Fruit fly (Drosophila melanogaster) whole organism, prepupa: ENCODE data around the gene Elba2.

Source experiments
- CG10669 ChIP-seq: fragments of 200-800 bp; sonication (Bioruptor generic); optimal IDR thresholded peaks from 3 replicates; lab custom pipeline; 2018; ENCODE audit warnings: missing biosample characterization, mild to moderate bottlenecking, missing genetic modification characterization, moderate library complexity
- CG11294 ChIP-seq: fragments of 200-800 bp; sonication (Bioruptor generic); IDR thresholded peaks from 2 replicates; pipeline ENCODE4 v1.3.6; 2022; ENCODE audit warnings: missing biosample characterization, missing genetic modification characterization
- CG15336 ChIP-seq: fragments of 200-800 bp; sonication (Bioruptor generic); IDR thresholded peaks from 2 replicates; pipeline ENCODE4 v1.3.6; 2022; ENCODE audit warnings: missing biosample characterization, missing genetic modification characterization
- CG1621 ChIP-seq: fragments of 200-800 bp; sonication (Bioruptor generic); optimal IDR thresholded peaks from 3 replicates; lab custom pipeline; 2018; ENCODE audit warnings: missing biosample characterization, mild to moderate bottlenecking, missing genetic modification characterization
- CG16779 ChIP-seq: fragments of 200-800 bp; sonication (Bioruptor generic); optimal IDR thresholded peaks from 3 replicates; lab custom pipeline; 2017; ENCODE audit warnings: missing biosample characterization, mild to moderate bottlenecking, missing genetic modification characterization
- CG3032 ChIP-seq: fragments of 200-800 bp; optimal IDR thresholded peaks from 2 replicates; lab custom pipeline; 2019; ENCODE audit warnings: missing biosample characterization, mild to moderate bottlenecking, missing genetic modification characterization, moderate library complexity
- CG31627 ChIP-seq: fragments of 200-800 bp; sonication (Bioruptor generic); optimal IDR thresholded peaks from 3 replicates; lab custom pipeline; 2016; ENCODE audit warnings: missing biosample characterization, missing genetic modification characterization
- CG34406 ChIP-seq: fragments of 200-800 bp; sonication (Bioruptor generic); optimal IDR thresholded peaks from 3 replicates; lab custom pipeline; 2016; ENCODE audit warnings: missing biosample characterization, missing genetic modification characterization
- CG4318 ChIP-seq: fragments of 200-800 bp; sonication (Bioruptor generic); optimal IDR thresholded peaks from 3 replicates; lab custom pipeline; 2017; ENCODE audit warnings: missing biosample characterization, mild to moderate bottlenecking, missing genetic modification characterization
- CG6163 ChIP-seq: fragments of 200-800 bp; sonication (Bioruptor generic); IDR thresholded peaks from 3 replicates; pipeline ENCODE4 v1.3.6; 2022; ENCODE audit warnings: missing biosample characterization, missing genetic modification characterization
- CG6792 ChIP-seq: fragments of 200-800 bp; sonication (Bioruptor generic); optimal IDR thresholded peaks from 3 replicates; lab custom pipeline; 2016; ENCODE audit warnings: missing biosample characterization, missing genetic modification characterization
- CG6808 ChIP-seq: fragments of 200-800 bp; sonication (Bioruptor generic); optimal IDR thresholded peaks from 3 replicates; lab custom pipeline; 2017; ENCODE audit warnings: missing biosample characterization, missing genetic modification characterization, mild to moderate bottlenecking, moderate library complexity, missing genetic modification reagents
- CG6854 ChIP-seq: fragments of 200-800 bp; sonication (Bioruptor generic); optimal IDR thresholded peaks from 2 replicates; lab custom pipeline; 2017; ENCODE audit warnings: missing biosample characterization, mild to moderate bottlenecking, missing genetic modification characterization
- CG8119 ChIP-seq: fragments of 200-800 bp; sonication (Bioruptor generic); IDR thresholded peaks from 3 replicates; pipeline ENCODE4 v1.3.6; 2022; ENCODE audit warnings: missing biosample characterization, missing genetic modification characterization
- CG8319 ChIP-seq: fragments of 200-800 bp; sonication (Bioruptor generic); optimal IDR thresholded peaks from 3 replicates; lab custom pipeline; 2016; ENCODE audit warnings: missing biosample characterization, missing genetic modification characterization
- CG9139 ChIP-seq: fragments of 200-800 bp; sonication (Bioruptor generic); optimal IDR thresholded peaks from 3 replicates; lab custom pipeline; 2017; ENCODE audit warnings: missing biosample characterization, mild to moderate bottlenecking, missing genetic modification characterization
- Eip78C ChIP-seq: fragments of 200-800 bp; sonication (Bioruptor generic); peaks from one replicate; lab custom pipeline; 2016; ENCODE audit warnings: missing biosample characterization, missing genetic modification characterization
- Eip93F ChIP-seq: fragments of 200-800 bp; sonication (Bioruptor generic); optimal IDR thresholded peaks from 2 replicates; lab custom pipeline; 2016; ENCODE audit warnings: missing biosample characterization, mild to moderate bottlenecking, missing genetic modification characterization
- Ets21C ChIP-seq: fragments of 200-800 bp; sonication (Bioruptor generic); optimal IDR thresholded peaks from 3 replicates; lab custom pipeline; 2016; ENCODE audit warnings: missing biosample characterization, missing genetic modification characterization
- Ets96B ChIP-seq: fragments of 200-800 bp; optimal IDR thresholded peaks from 2 replicates; lab custom pipeline; 2019; ENCODE audit warnings: missing biosample characterization, mild to moderate bottlenecking, missing genetic modification characterization, moderate library complexity
- Gug ChIP-seq: fragments of 200-800 bp; sonication (Bioruptor generic); IDR thresholded peaks from 2 replicates; pipeline ENCODE4 v1.3.6; 2022; ENCODE audit warnings: missing biosample characterization, missing genetic modification characterization
- Hr39 ChIP-seq: fragments of 200-800 bp; sonication (Bioruptor generic); optimal IDR thresholded peaks from 2 replicates; lab custom pipeline; 2016; ENCODE audit warnings: missing biosample characterization, missing genetic modification characterization
- Hr4 ChIP-seq: fragments of 200-800 bp; sonication (Bioruptor generic); optimal IDR thresholded peaks from 3 replicates; lab custom pipeline; 2016; ENCODE audit warnings: missing biosample characterization, missing genetic modification characterization
- Lpt ChIP-seq: fragments of 200-800 bp; sonication (Bioruptor generic); optimal IDR thresholded peaks from 3 replicates; lab custom pipeline; 2016; ENCODE audit warnings: missing biosample characterization, missing genetic modification characterization
- Smox ChIP-seq: fragments of 200-800 bp; sonication (Bioruptor generic); optimal IDR thresholded peaks from 3 replicates; lab custom pipeline; 2016; ENCODE audit warnings: missing biosample characterization, missing genetic modification characterization
- Sox14 ChIP-seq: fragments of 200-800 bp; sonication (Bioruptor generic); optimal IDR thresholded peaks from 3 replicates; lab custom pipeline; 2016; ENCODE audit warnings: missing biosample characterization, missing genetic modification characterization
- achi ChIP-seq: fragments of 200-800 bp; sonication (Bioruptor generic); optimal IDR thresholded peaks from 3 replicates; lab custom pipeline; 2016; ENCODE audit warnings: missing biosample characterization, missing genetic modification characterization
- acj6 ChIP-seq: fragments of 200-800 bp; sonication (Bioruptor generic); optimal IDR thresholded peaks from 3 replicates; lab custom pipeline; 2016; ENCODE audit warnings: missing biosample characterization, missing genetic modification characterization
- dsx ChIP-seq: fragments of 200-800 bp; optimal IDR thresholded peaks from 3 replicates; lab custom pipeline; 2019; ENCODE audit warnings: missing biosample characterization, mild to moderate bottlenecking, missing genetic modification characterization, moderate library complexity; ENCODE audit not compliant: poor library complexity, severe bottlenecking
- eg ChIP-seq: fragments of 200-800 bp; sonication (Bioruptor generic); IDR thresholded peaks from 3 replicates; pipeline ENCODE4 v1.3.6; 2022; ENCODE audit warnings: missing biosample characterization, missing genetic modification characterization
- esn ChIP-seq: fragments of 200-800 bp; sonication (Bioruptor generic); optimal IDR thresholded peaks from 2 replicates; lab custom pipeline; 2016; ENCODE audit warnings: missing biosample characterization, mild to moderate bottlenecking, missing genetic modification characterization, moderate library complexity
- fd59A ChIP-seq: fragments of 200-800 bp; sonication (Bioruptor generic); optimal IDR thresholded peaks from 2 replicates; lab custom pipeline; 2017; ENCODE audit warnings: missing biosample characterization, mild to moderate bottlenecking, missing genetic modification characterization, missing genetic modification reagents
- lz ChIP-seq: fragments of 200-800 bp; sonication (Bioruptor generic); optimal IDR thresholded peaks from 3 replicates; lab custom pipeline; 2016; ENCODE audit warnings: missing biosample characterization, missing genetic modification characterization
- salr ChIP-seq, 2 experiments: fragments of 200-800 bp; sonication (Bioruptor generic); optimal IDR thresholded peaks; 3 replicates each; lab custom pipeline; 2016 to 2018; ENCODE audit warnings: missing biosample characterization in 2 of 2, missing genetic modification characterization in 2 of 2, mild to moderate bottlenecking in 1 of 2
- spab ChIP-seq: fragments of 200-800 bp; sonication (Bioruptor generic); optimal IDR thresholded peaks from 2 replicates; lab custom pipeline; 2017; ENCODE audit warnings: missing biosample characterization, mild to moderate bottlenecking, missing genetic modification characterization, missing genetic modification reagents
- svp ChIP-seq: fragments of 200-800 bp; sonication (Bioruptor generic); peaks from one replicate; lab custom pipeline; 2016; ENCODE audit warnings: missing biosample characterization, missing genetic modification characterization
- vri ChIP-seq: fragments of 200-800 bp; sonication (Bioruptor generic); optimal IDR thresholded peaks from 3 replicates; lab custom pipeline; 2016; ENCODE audit warnings: missing biosample characterization, mild to moderate bottlenecking, missing genetic modification characterization

The Elba2 gene

dm6 chr2L:2572937-2573336, 4.5 kb upstream of the Elba2 start, which contains the start of gene Cyp309a2:
Gene Cyp309a2 (minus strand): TSS chr2L:2573037.
- TF ChIP-seq Eip78C (GFP tag; lab: Kevin White, UChicago): peak; percentile 31
- no peak for TF ChIP-seq salr (GFP tag; optimal IDR thresholded peaks at IDR 0.05; lab: Kevin White, UChicago)

DNA sequence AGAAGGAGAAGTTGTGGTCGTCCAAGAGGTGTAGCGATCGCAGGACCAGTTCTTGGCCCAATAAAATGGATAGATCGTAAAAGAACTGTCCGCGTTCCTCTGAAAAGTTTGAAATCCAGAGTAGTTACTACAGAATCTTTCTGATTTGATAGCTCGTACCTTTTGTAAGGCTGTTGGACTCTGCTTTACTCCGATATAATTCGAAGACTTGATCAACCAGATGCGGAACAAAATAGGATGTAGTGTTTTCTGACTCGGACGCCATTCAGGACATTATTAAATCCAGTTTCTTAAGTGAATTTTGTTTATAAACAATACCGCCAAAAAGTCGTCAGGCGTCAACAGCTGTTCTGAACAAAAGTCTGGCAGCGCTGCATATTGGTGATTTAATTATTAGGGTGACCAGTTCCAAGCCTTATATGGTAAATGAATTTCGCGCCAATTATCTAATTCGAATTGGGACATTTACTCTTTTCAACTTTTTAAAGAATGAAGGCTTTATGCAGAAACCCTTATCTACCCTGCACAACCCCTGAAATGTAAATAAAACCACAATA, 2.7 kb upstream of the Elba2 start, which contains the start of the genes Rad1 and Sws1:
Gene Rad1 (minus strand): TSS at position 336 of the 557 bp plus-strand sequence.
Gene Sws1 (minus strand): TSS at position 336 of the 557 bp plus-strand sequence.
- TF ChIP-seq CG8319 (peak; percentile 8), Eip93F (GFP tag; lab: Kevin White, UChicago) (no peak)

DNA sequence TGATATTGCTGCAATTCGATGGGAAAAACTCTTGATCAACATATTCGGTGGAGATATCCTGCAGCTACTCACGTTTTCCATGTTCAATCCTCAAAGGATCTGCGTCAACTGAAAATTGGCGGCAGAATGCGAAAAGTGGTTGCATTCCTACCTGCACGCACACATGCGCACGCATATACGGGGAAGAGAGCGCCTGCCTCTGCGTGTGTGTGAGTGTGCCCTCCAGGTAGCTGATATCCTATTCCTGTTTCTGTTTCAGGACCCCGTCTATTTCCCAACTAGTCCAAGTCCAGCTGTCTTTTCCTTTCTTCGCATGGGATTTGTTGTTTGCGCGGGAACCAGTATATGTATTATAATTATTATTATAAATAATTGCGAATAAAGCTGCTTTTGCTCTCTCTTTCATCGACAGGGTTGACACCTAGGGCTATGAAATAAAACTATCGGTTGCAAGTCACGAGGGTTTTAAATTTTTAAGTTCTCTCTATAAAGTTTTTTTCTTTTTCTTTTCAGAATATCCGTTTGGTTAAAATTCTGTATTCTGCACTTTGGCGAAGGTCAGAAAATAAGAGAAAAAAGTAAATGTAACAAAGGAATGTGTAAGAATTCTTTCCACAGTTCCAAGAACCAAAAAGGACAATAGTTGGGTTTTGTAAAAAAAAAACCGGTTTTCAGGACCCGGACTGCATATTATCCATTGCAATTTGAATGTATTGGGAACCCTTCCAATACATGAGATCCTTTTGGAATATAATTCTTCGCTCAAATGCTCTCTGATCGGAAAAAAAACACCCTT, 724 bp upstream of the Elba2 start, which contains the start of gene insv:
Gene insv (minus strand): TSS at position 433 of the 796 bp plus-strand sequence.
- TF ChIP-seq Sox14 (GFP tag; lab: Kevin White, UChicago): peak; percentile 4
- TF ChIP-seq CG10669: no peak
- peak; percentile 20 for TF ChIP-seq esn (GFP tag; lab: Kevin White, UChicago)
- TF ChIP-seq CG9139: no peak
- no peak for TF ChIP-seq CG4318 (GFP tag; lab: Kevin White, UChicago)
- TF ChIP-seq Hr39 (GFP tag; lab: Kevin White, UChicago): peak; percentile 17
- no peak for TF ChIP-seq vri (GFP tag; lab: Kevin White, UChicago)

- TF ChIP-seq Lpt (GFP tag; lab: Kevin White, UChicago) (no peak), Hr39 (GFP tag; lab: Kevin White, UChicago) (peak; percentile 15), CG4318 (GFP tag; lab: Kevin White, UChicago) (no peak), CG3032 (tag; lab: Kevin White, UChicago) (peak; percentile 26), Eip93F (GFP tag; lab: Kevin White, UChicago) (no peak), Gug (GFP tag; lab: Robert Waterston, UW) (no peak), CG1621 (peak; percentile 33), Smox (GFP tag; lab: Kevin White, UChicago) (no peak), dsx (GFP tag; lab: Kevin White, UChicago) (no peak), Sox14 (GFP tag; lab: Kevin White, UChicago) (peak; percentile 58), CG8119 (GFP tag; lab: Robert Waterston, UW) (no peak), Hr4 (no peak), Ets21C (GFP tag; lab: Kevin White, UChicago) (peak; percentile 16), CG31627 (peak; percentile 3), esn (GFP tag; lab: Kevin White, UChicago) (peak; percentile 31), CG8319 (no peak), fd59A (GFP tag; lab: Kevin White, UChicago) (no peak)
These were observed 2.3 kb downstream of the Elba2 start, which contains the start of the genes ND-B17.2 and Arpc5 for dm6 chr2L:2579669-2580351. Gene ND-B17.2 (minus strand): TSS chr2L:2580172. Gene Arpc5 (plus strand): TSS chr2L:2580292.

dm6 chr2L:2584461-2585056, 7.1 kb downstream of the Elba2 start:
- TF ChIP-seq CG1621: peak; percentile 8
- TF ChIP-seq lz (GFP tag; lab: Kevin White, UChicago): peak; percentile 26
- TF ChIP-seq Hr39 (GFP tag; lab: Kevin White, UChicago): peak; percentile 23
- TF ChIP-seq Eip78C (GFP tag; lab: Kevin White, UChicago): peak; percentile 85
- TF ChIP-seq CG8319: no peak
- TF ChIP-seq CG6808 (GFP tag; lab: Kevin White, UChicago): peak; percentile 59
- no peak for TF ChIP-seq CG16779 (tag; lab: Kevin White, UChicago)
- TF ChIP-seq achi (GFP tag; lab: Kevin White, UChicago): peak; percentile 6
- peak; percentile 45; the same call in 2 of the 3 replicates for TF ChIP-seq CG6163
- peak; percentile 24 for TF ChIP-seq CG6854 (GFP tag; lab: Kevin White, UChicago)
- TF ChIP-seq Sox14 (GFP tag; lab: Kevin White, UChicago): peak; percentile 20
- no peak for TF ChIP-seq CG11294 (GFP tag; lab: Robert Waterston, UW)
- peak; percentile 8 for TF ChIP-seq CG6792 (GFP tag; lab: Kevin White, UChicago)
- peak; percentile 57 for TF ChIP-seq CG15336 (GFP tag; lab: Robert Waterston, UW)
- peak; percentile 40 for TF ChIP-seq spab (GFP tag; lab: Kevin White, UChicago)
- TF ChIP-seq svp (GFP tag; lab: Kevin White, UChicago): peak; percentile 88
- peak; percentile 17 for TF ChIP-seq acj6 (GFP tag; lab: Kevin White, UChicago)
- peak; percentile 7 for TF ChIP-seq CG34406 (GFP tag; lab: Kevin White, UChicago)
- TF ChIP-seq Lpt (GFP tag; lab: Kevin White, UChicago): no peak
- TF ChIP-seq Ets96B (tag; lab: Kevin White, UChicago): peak; percentile 19
- no peak for TF ChIP-seq CG3032 (tag; lab: Kevin White, UChicago)
- no peak for TF ChIP-seq CG10669
- TF ChIP-seq eg (GFP tag; lab: Robert Waterston, UW): peak; percentile 47; the same call in 2 of the 3 replicates
